Fruit fly (Drosophila melanogaster) whole organism, embryonic: Measurements from ENCODE around the gene Fer3.

Experiments
- BEAF-32 ChIP-seq: fragments of 200-800 bp; sonication (Bioruptor generic); optimal IDR thresholded peaks from 3 replicates; lab custom pipeline; 2017; ENCODE audit warnings: missing biosample characterization, missing genetic modification characterization, mild to moderate bottlenecking, moderate library complexity, missing genetic modification reagents
- CG10321 ChIP-seq: fragments of 200-800 bp; sonication (Bioruptor generic); IDR thresholded peaks from 2 replicates; pipeline ENCODE4 v1.3.6; 2022; ENCODE audit warnings: missing biosample characterization, missing genetic modification characterization
- CG10366 ChIP-seq: fragments of 200-800 bp; sonication (Bioruptor generic); IDR thresholded peaks from 2 replicates; pipeline ENCODE4 v1.3.6; 2022; ENCODE audit warnings: missing biosample characterization, missing genetic modification characterization
- CG11456 ChIP-seq: fragments of 200-800 bp; sonication (Bioruptor generic); IDR thresholded peaks from 3 replicates; pipeline ENCODE4 v1.3.6; 2022; ENCODE audit warnings: missing biosample characterization, missing genetic modification characterization
- CG11560 ChIP-seq: fragments of 200-800 bp; sonication (Bioruptor generic); IDR thresholded peaks from 3 replicates; pipeline ENCODE4 v1.3.6; 2022; ENCODE audit warnings: missing biosample characterization, missing genetic modification characterization
- CG12071 ChIP-seq: fragments of 200-800 bp; sonication (Bioruptor generic); optimal IDR thresholded peaks from 3 replicates; lab custom pipeline; 2018; ENCODE audit warnings: missing biosample characterization, mild to moderate bottlenecking, missing genetic modification characterization
- CG12236 ChIP-seq: fragments of 200-800 bp; sonication (Bioruptor generic); optimal IDR thresholded peaks from 2 replicates; lab custom pipeline; 2016; ENCODE audit warnings: missing biosample characterization, missing genetic modification characterization
- CG3281 ChIP-seq: fragments of 200-800 bp; sonication (Bioruptor generic); optimal IDR thresholded peaks from 3 replicates; lab custom pipeline; 2017; ENCODE audit warnings: missing biosample characterization, mild to moderate bottlenecking, missing genetic modification characterization
- CG33557 ChIP-seq: fragments of 200-800 bp; sonication (Bioruptor generic); optimal IDR thresholded peaks from 2 replicates; lab custom pipeline; 2019; ENCODE audit warnings: missing biosample characterization, mild to moderate bottlenecking, missing genetic modification characterization, moderate library complexity
- CG34376 ChIP-seq: fragments of 200-800 bp; sonication (Bioruptor generic); optimal IDR thresholded peaks from 2 replicates; lab custom pipeline; 2018; ENCODE audit warnings: missing biosample characterization, mild to moderate bottlenecking, missing genetic modification characterization
- CG5953 ChIP-seq: fragments of 200-800 bp; sonication (Bioruptor generic); IDR thresholded peaks from 2 replicates; pipeline ENCODE4 v1.3.6; 2022; ENCODE audit warnings: missing biosample characterization, missing genetic modification characterization
- CG8388 ChIP-seq: fragments of 200-800 bp; sonication (Bioruptor generic); optimal IDR thresholded peaks from 2 replicates; lab custom pipeline; 2019; ENCODE audit warnings: missing biosample characterization, mild to moderate bottlenecking, missing genetic modification characterization, moderate library complexity
- CG9215 ChIP-seq: fragments of 200-800 bp; sonication (Bioruptor generic); IDR thresholded peaks from 2 replicates; pipeline ENCODE4 v1.3.6; 2022; ENCODE audit warnings: missing biosample characterization, missing genetic modification characterization
- CG9437 ChIP-seq: fragments of 200-800 bp; sonication (Bioruptor generic); optimal IDR thresholded peaks from 2 replicates; lab custom pipeline; 2018; ENCODE audit warnings: missing biosample characterization, mild to moderate bottlenecking, missing genetic modification characterization
- CG9817 ChIP-seq: fragments of 200-800 bp; sonication (Bioruptor generic); optimal IDR thresholded peaks from 2 replicates; lab custom pipeline; 2018; ENCODE audit warnings: missing biosample characterization, mild to moderate bottlenecking, missing genetic modification characterization, moderate library complexity
- Fer2 ChIP-seq: fragments of 200-800 bp; sonication (Bioruptor generic); optimal IDR thresholded peaks from 2 replicates; lab custom pipeline; 2018; ENCODE audit warnings: missing biosample characterization, mild to moderate bottlenecking, missing genetic modification characterization, moderate library complexity
- GATAe ChIP-seq: fragments of 200-800 bp; sonication (Bioruptor generic); conservative IDR thresholded peaks from 2 replicates; pipeline ENCODE4 v1.3.6; 2022; ENCODE audit warnings: missing biosample characterization, missing genetic modification characterization
- HLHmδ ChIP-seq: fragments of 200-800 bp; sonication (Bioruptor generic); optimal IDR thresholded peaks from 2 replicates; lab custom pipeline; 2018; ENCODE audit warnings: missing biosample characterization, mild to moderate bottlenecking, missing genetic modification characterization, moderate library complexity
- Hr78 ChIP-seq, 2 experiments: fragments of 200-800 bp in 1 of 2; fragments of >200 bp in 1 of 2; sonication (Bioruptor generic) in 1 of 2; optimal IDR thresholded peaks; 2 replicates each; lab custom pipeline; 2017 to 2019; ENCODE audit warnings: missing biosample characterization in 2 of 2, missing genetic modification characterization in 2 of 2, mild to moderate bottlenecking in 1 of 2, moderate library complexity in 1 of 2
- Hsf ChIP-seq: fragments of 200-800 bp; sonication (Bioruptor generic); optimal IDR thresholded peaks from 3 replicates; lab custom pipeline; 2016; ENCODE audit warnings: missing biosample characterization, missing genetic modification characterization
- MBD-R2 ChIP-seq: fragments of 200-800 bp; sonication (Bioruptor generic); IDR thresholded peaks from 2 replicates; pipeline ENCODE4 v1.3.6; 2022; ENCODE audit warnings: missing biosample characterization, missing genetic modification characterization
- MTF-1 ChIP-seq: fragments of 200-800 bp; sonication (Bioruptor generic); optimal IDR thresholded peaks from 2 replicates; lab custom pipeline; 2018; ENCODE audit warnings: missing biosample characterization, mild to moderate bottlenecking, missing genetic modification characterization, borderline replicate concordance
- Med ChIP-seq: fragments of 200-800 bp; sonication (Bioruptor generic); peaks from one replicate; lab custom pipeline; 2016; ENCODE audit warnings: missing biosample characterization, missing genetic modification characterization, mild to moderate bottlenecking, inconsistent platforms, moderate library complexity
- Mrtf ChIP-seq: fragments of 200-800 bp; sonication (Bioruptor generic); IDR thresholded peaks from 3 replicates; pipeline ENCODE4 v1.3.6; 2022; ENCODE audit warnings: missing biosample characterization, missing genetic modification characterization
- Pdp1 ChIP-seq, 2 experiments: fragments of 200-800 bp; sonication (Bioruptor generic); optimal IDR thresholded peaks; 3 replicates each; lab custom pipeline; 2016; ENCODE audit warnings: missing biosample characterization in 2 of 2, missing genetic modification characterization in 2 of 2, mild to moderate bottlenecking in 1 of 2, moderate library complexity in 1 of 2
- Ravus ChIP-seq: fragments of 200-800 bp; sonication (Bioruptor generic); IDR thresholded peaks from 2 replicates; pipeline ENCODE4 v1.3.6; 2022; ENCODE audit warnings: missing biosample characterization, missing genetic modification characterization
- Side ChIP-seq: fragments of 200-800 bp; sonication (Bioruptor generic); optimal IDR thresholded peaks from 2 replicates; lab custom pipeline; 2016; ENCODE audit warnings: missing biosample characterization, missing genetic modification characterization
- Spps ChIP-seq: fragments of 200-800 bp; sonication (Bioruptor generic); optimal IDR thresholded peaks from 2 replicates; lab custom pipeline; 2018; ENCODE audit warnings: missing biosample characterization, mild to moderate bottlenecking, missing genetic modification characterization
- YL-1 ChIP-seq: fragments of 200-800 bp; sonication (Bioruptor generic); optimal IDR thresholded peaks from 3 replicates; lab custom pipeline; 2017; ENCODE audit warnings: missing biosample characterization, mild to moderate bottlenecking, missing genetic modification characterization
- cas ChIP-seq: fragments of 200-800 bp; sonication (Bioruptor generic); IDR thresholded peaks from 2 replicates; pipeline ENCODE4 v1.3.6; 2022; ENCODE audit warnings: missing biosample characterization, missing genetic modification characterization
- chinmo ChIP-seq: fragments of 200-800 bp; sonication (Bioruptor generic); IDR thresholded peaks from 4 replicates; pipeline ENCODE4 v1.3.6; 2022; ENCODE audit warnings: missing biosample characterization, missing genetic modification characterization; ENCODE audit not compliant: partially characterized antibody
- croc ChIP-seq: fragments of 200-800 bp; sonication (Bioruptor generic); conservative IDR thresholded peaks from 3 replicates; pipeline ENCODE4 v1.3.6; 2022; ENCODE audit warnings: missing biosample characterization, missing genetic modification characterization
- dmrt99B ChIP-seq: fragments of 200-800 bp; sonication (Bioruptor generic); optimal IDR thresholded peaks from 2 replicates; lab custom pipeline; 2018; ENCODE audit warnings: missing biosample characterization, mild to moderate bottlenecking, missing genetic modification characterization, moderate library complexity
- dpn ChIP-seq, 2 experiments: fragments of 200-800 bp; sonication (Bioruptor generic); optimal IDR thresholded peaks; 3 replicates each; lab custom pipeline; 2016; ENCODE audit warnings: missing biosample characterization in 2 of 2, missing genetic modification characterization in 2 of 2
- exex ChIP-seq: fragments of 200-800 bp; sonication (Bioruptor generic); optimal IDR thresholded peaks from 4 replicates; lab custom pipeline; 2018; ENCODE audit warnings: missing biosample characterization, mild to moderate bottlenecking, missing genetic modification characterization, moderate library complexity
- ftz-f1 ChIP-seq: fragments of 200-800 bp; sonication (Bioruptor generic); optimal IDR thresholded peaks from 2 replicates; lab custom pipeline; 2016; ENCODE audit warnings: missing biosample characterization, missing genetic modification characterization
- grn ChIP-seq: fragments of 200-800 bp; sonication (Bioruptor generic); optimal IDR thresholded peaks from 3 replicates; lab custom pipeline; 2017; ENCODE audit warnings: missing biosample characterization, missing genetic modification characterization
- hkb ChIP-seq, 2 experiments: fragments of 200-800 bp in 1 of 2; fragments of >200 bp in 1 of 2; sonication (Bioruptor generic) in 1 of 2; IDR thresholded peaks in 1 of 2; optimal IDR thresholded peaks in 1 of 2; 2 replicates each; pipeline versions ENCODE4 v1.3.6 to Lab custom; 2017 to 2022; ENCODE audit warnings: missing biosample characterization in 1 of 2, missing genetic modification characterization in 1 of 2
- jumu ChIP-seq: fragments of 200-800 bp; sonication (Bioruptor generic); optimal IDR thresholded peaks from 3 replicates; lab custom pipeline; 2016; ENCODE audit warnings: missing biosample characterization, missing genetic modification characterization
- lov ChIP-seq, 2 experiments: fragments of 200-800 bp in 1 of 2; fragments of >200 bp in 1 of 2; sonication (Bioruptor generic) in 1 of 2; IDR thresholded peaks in 1 of 2; optimal IDR thresholded peaks in 1 of 2; 2 replicates in 1 of 2; 3 replicates in 1 of 2; pipeline versions ENCODE4 v1.3.6 to Lab custom; 2017 to 2022; ENCODE audit warnings: missing biosample characterization in 1 of 2, missing genetic modification characterization in 1 of 2
- mirr ChIP-seq: fragments of 200-800 bp; sonication (Bioruptor generic); optimal IDR thresholded peaks from 3 replicates; lab custom pipeline; 2018; ENCODE audit warnings: missing biosample characterization, mild to moderate bottlenecking, missing genetic modification characterization
- sd ChIP-seq: fragments of 200-800 bp; sonication (Bioruptor generic); optimal IDR thresholded peaks from 3 replicates; lab custom pipeline; 2018; ENCODE audit warnings: missing biosample characterization, mild to moderate bottlenecking, missing genetic modification characterization, moderate library complexity
- sug ChIP-seq: fragments of 200-800 bp; optimal IDR thresholded peaks from 2 replicates; lab custom pipeline; 2019; ENCODE audit warnings: missing biosample characterization, mild to moderate bottlenecking, missing genetic modification characterization, moderate library complexity
- tio ChIP-seq: fragments of 200-800 bp; sonication (Bioruptor generic); optimal IDR thresholded peaks from 2 replicates; lab custom pipeline; 2017; ENCODE audit warnings: missing biosample characterization, missing genetic modification characterization, inconsistent platforms
- wor ChIP-seq: fragments of 200-800 bp; sonication (Bioruptor generic); IDR thresholded peaks from 2 replicates; pipeline ENCODE4 v1.3.6; 2022; ENCODE audit warnings: missing biosample characterization, missing genetic modification characterization

Fer3 gene

DNA sequence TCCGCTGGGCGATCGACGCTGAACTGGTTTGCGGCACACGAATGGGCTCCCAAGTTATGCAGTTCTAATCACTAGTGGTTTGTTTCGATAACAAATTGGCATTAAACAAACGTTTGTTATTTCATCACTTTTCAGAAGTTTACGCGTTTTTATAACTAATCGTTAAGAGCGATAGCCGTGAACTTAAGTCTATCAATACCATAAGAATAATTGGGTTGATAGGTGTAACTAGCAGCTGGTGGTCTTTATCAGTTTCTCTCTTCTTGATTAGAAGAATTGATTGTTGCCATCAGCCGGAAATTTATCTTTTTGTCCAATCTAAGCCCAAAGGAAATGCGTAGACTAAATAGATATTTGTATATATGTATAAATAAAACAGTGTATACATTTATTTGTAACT lies 9.8 kb downstream of the Fer3 start, which contains the start of gene CG6830:
CG6830 (minus strand) TSS at position 27 of the 400 bp plus-strand sequence.
- TF ChIP-seq CG11456 (GFP tag; lab: Robert Waterston, UW), result no peak
- TF ChIP-seq croc, result no peak
- TF ChIP-seq dmrt99B, result no peak
- TF ChIP-seq Fer2 (tag; lab: Kevin White, UChicago), result no peak
- TF ChIP-seq CG12236, result no peak
- peak; percentile 12 for TF ChIP-seq grn (GFP tag; lab: Kevin White, UChicago)
- no peak for TF ChIP-seq CG10366 (GFP tag; lab: Robert Waterston, UW)
- TF ChIP-seq chinmo, result no peak
- TF ChIP-seq CG33557 (GFP tag; lab: Kevin White, UChicago), result no peak
- TF ChIP-seq HLHmδ, result no peak
- TF ChIP-seq CG11560 (tag; lab: Robert Waterston, UW), result no peak
- TF ChIP-seq hkb (optimal IDR thresholded peaks at IDR 0.05; lab: Kevin White, UChicago), result no peak
- no peak for TF ChIP-seq hkb (GFP tag; IDR thresholded peaks at IDR 0.05; lab: Robert Waterston, UW)
- TF ChIP-seq Spps (tag; lab: Kevin White, UChicago), result no peak
- TF ChIP-seq Ravus (GFP tag; lab: Robert Waterston, UW), result no peak
- no peak for TF ChIP-seq MBD-R2 (GFP tag; lab: Robert Waterston, UW)
- no peak for TF ChIP-seq BEAF-32
- no peak for TF ChIP-seq jumu
- no peak for TF ChIP-seq CG9817 (tag; lab: Kevin White, UChicago)
- TF ChIP-seq CG9437, result no peak
- no peak for TF ChIP-seq cas (GFP tag; lab: Robert Waterston, UW)
- no peak for TF ChIP-seq CG5953
- TF ChIP-seq exex (tag; lab: Kevin White, UChicago), result peak; percentile 62
- TF ChIP-seq YL-1 (GFP tag; lab: Kevin White, UChicago), result no peak
- TF ChIP-seq MTF-1, result no peak
- TF ChIP-seq Hsf, result no peak
- no peak for TF ChIP-seq Hr78 (GFP tag; optimal IDR thresholded peaks at IDR 0.05; lab: Kevin White, UChicago)
- TF ChIP-seq tio, result no peak
- peak; percentile 87 for TF ChIP-seq sug (tag; lab: Kevin White, UChicago)
- TF ChIP-seq Mrtf, result no peak
- TF ChIP-seq wor (GFP tag; lab: Robert Waterston, UW), result no peak
- no peak for TF ChIP-seq lov (optimal IDR thresholded peaks at IDR 0.05; lab: Kevin White, UChicago)
- no peak for TF ChIP-seq lov (GFP tag; IDR thresholded peaks at IDR 0.05; lab: Robert Waterston, UW)
- TF ChIP-seq Side (GFP tag; lab: Kevin White, UChicago), result no peak
- TF ChIP-seq ftz-f1, result no peak
- no peak for TF ChIP-seq CG9215
- TF ChIP-seq Pdp1 (GFP tag; optimal IDR thresholded peaks at IDR 0.05; lab: Kevin White, UChicago), result peak in 1 of 2 experiments; percentile 4
- TF ChIP-seq, all 482 proteins: peak for 4

dm6 chr3R:11683675-11684074 lies 10.4 kb downstream of the Fer3 start:
- peak; percentile 76 for TF ChIP-seq exex (tag; lab: Kevin White, UChicago)
- no peak for TF ChIP-seq CG10321
- peak; percentile 97 for TF ChIP-seq sug (tag; lab: Kevin White, UChicago)
- peak; percentile 8 for TF ChIP-seq CG3281
- TF ChIP-seq GATAe, result peak; percentile 51
- peak; percentile 10 for TF ChIP-seq CG12071
- TF ChIP-seq YL-1 (GFP tag; lab: Kevin White, UChicago), result no peak
- peak; percentile 37 for TF ChIP-seq CG34376 (GFP tag; lab: Kevin White, UChicago)
- TF ChIP-seq sd (tag; lab: Kevin White, UChicago), result peak; percentile 37
- peak; percentile 48 for TF ChIP-seq mirr (GFP tag; lab: Kevin White, UChicago)
- TF ChIP-seq grn (GFP tag; lab: Kevin White, UChicago), result peak; percentile 42
- TF ChIP-seq CG8388 (GFP tag; lab: Kevin White, UChicago), result no peak
- no peak for TF ChIP-seq dpn (GFP tag; optimal IDR thresholded peaks at IDR 0.05; lab: Kevin White, UChicago)
- TF ChIP-seq Med (GFP tag; lab: Kevin White, UChicago), result peak; percentile 2
